Fruit fly (Drosophila melanogaster): ENCODE measurements around the gene CG44271.

CG44271 gene

dm6 chr2L:6747814-6748213 lies at the start of gene CG44271:
Gene CG44271 (minus strand): TSS chr2L:6747914.
- TF ChIP-seq EcR (GFP tag; optimal IDR thresholded peaks at IDR 0.05) (no peak), usp (GFP tag; optimal IDR thresholded peaks at IDR 0.05) (no peak), psq (optimal IDR thresholded peaks at IDR 0.05) (no peak), pan (optimal IDR thresholded peaks at IDR 0.05) (no peak), CG8478 (optimal IDR thresholded peaks at IDR 0.05) (no peak), Dll (optimal IDR thresholded peaks at IDR 0.05) (no peak)

- no peak for TF ChIP-seq Dll (optimal IDR thresholded peaks at IDR 0.05)
- no peak for TF ChIP-seq CG8478 (optimal IDR thresholded peaks at IDR 0.05)
- TF ChIP-seq psq (optimal IDR thresholded peaks at IDR 0.05): no peak
- no peak for TF ChIP-seq usp (GFP tag; optimal IDR thresholded peaks at IDR 0.05)
- TF ChIP-seq pan (optimal IDR thresholded peaks at IDR 0.05): no peak
- TF ChIP-seq EcR (GFP tag; optimal IDR thresholded peaks at IDR 0.05): no peak
Observed at dm6 chr2L:6797408-6797807, 49.7 kb upstream of the CG44271 start.

DNA sequence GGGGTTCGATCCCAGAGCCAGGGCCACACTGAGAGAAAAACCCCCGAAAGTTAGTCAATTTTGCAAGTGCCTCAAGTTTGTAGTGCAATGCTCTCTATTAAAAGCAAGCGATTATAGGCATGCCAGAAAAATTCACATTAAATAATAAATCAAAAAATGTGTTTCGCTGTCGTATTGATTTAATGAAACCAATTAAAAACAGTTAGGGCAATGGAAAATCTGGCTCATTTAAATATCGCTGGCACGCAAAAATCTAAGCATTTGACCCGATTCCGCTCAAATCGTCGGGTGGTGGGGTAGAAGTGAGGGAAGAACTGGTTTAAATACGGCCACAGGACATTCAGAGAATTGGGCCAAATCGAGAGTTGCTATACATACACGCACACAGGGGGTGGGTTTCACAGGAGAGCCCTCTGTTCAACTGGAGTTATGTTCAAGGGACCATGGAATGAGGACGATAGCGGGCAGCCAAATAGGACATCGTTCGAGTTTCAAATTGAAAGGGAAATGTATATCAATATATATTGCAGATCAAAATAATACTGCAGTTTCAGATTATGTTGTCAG lies 47.3 kb upstream of the CG44271 start:
- TF ChIP-seq EcR (GFP tag; optimal IDR thresholded peaks at IDR 0.05): no peak
- no peak for TF ChIP-seq psq (optimal IDR thresholded peaks at IDR 0.05)
- TF ChIP-seq usp (GFP tag; optimal IDR thresholded peaks at IDR 0.05): no peak
- TF ChIP-seq pan (optimal IDR thresholded peaks at IDR 0.05): no peak
- TF ChIP-seq Dll (optimal IDR thresholded peaks at IDR 0.05): no peak
- TF ChIP-seq CG8478 (optimal IDR thresholded peaks at IDR 0.05): no peak

- no peak for TF ChIP-seq usp (GFP tag; optimal IDR thresholded peaks at IDR 0.05)
- no peak for TF ChIP-seq psq (optimal IDR thresholded peaks at IDR 0.05)
- no peak for TF ChIP-seq EcR (GFP tag; optimal IDR thresholded peaks at IDR 0.05)
- TF ChIP-seq CG8478 (optimal IDR thresholded peaks at IDR 0.05): no peak
- no peak for TF ChIP-seq pan (optimal IDR thresholded peaks at IDR 0.05)
- TF ChIP-seq Dll (optimal IDR thresholded peaks at IDR 0.05): no peak
Observed at dm6 chr2L:6794418-6794793, 46.7 kb upstream of the CG44271 start.

dm6 chr2L:6793763-6794417 lies 46.2 kb upstream of the CG44271 start:
- TF ChIP-seq usp (GFP tag; optimal IDR thresholded peaks at IDR 0.05) (no peak), pan (optimal IDR thresholded peaks at IDR 0.05) (no peak), Dll (optimal IDR thresholded peaks at IDR 0.05) (no peak), EcR (GFP tag; optimal IDR thresholded peaks at IDR 0.05) (no peak), CG8478 (optimal IDR thresholded peaks at IDR 0.05) (no peak), psq (optimal IDR thresholded peaks at IDR 0.05) (no peak)

dm6 chr2L:6791845-6792443 lies 44.2 kb upstream of the CG44271 start:
- TF ChIP-seq pan (optimal IDR thresholded peaks at IDR 0.05) (no peak), psq (optimal IDR thresholded peaks at IDR 0.05) (no peak), Dll (optimal IDR thresholded peaks at IDR 0.05) (no peak), CG8478 (optimal IDR thresholded peaks at IDR 0.05) (no peak), EcR (GFP tag; optimal IDR thresholded peaks at IDR 0.05) (no peak), usp (GFP tag; optimal IDR thresholded peaks at IDR 0.05) (no peak)

DNA sequence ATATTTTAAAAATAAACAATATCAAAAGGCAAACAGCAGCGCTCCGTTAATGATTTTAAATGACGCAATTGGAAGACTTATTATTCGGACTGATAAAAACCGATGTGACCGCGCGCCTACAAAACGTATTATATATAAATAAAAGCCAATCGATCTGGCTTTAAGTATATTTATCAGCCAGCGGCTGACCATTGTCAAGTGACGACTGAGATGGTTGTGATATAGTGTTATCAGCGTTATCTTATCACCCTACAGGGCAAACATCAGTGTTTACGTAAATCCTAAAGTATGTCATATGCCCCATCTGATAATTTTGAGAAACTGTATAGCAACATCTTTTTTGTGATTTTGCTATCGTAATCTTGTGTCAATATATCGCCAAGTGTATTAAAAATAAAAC lies 41.6 kb upstream of the CG44271 start:
- TF ChIP-seq Dll (optimal IDR thresholded peaks at IDR 0.05): no peak
- no peak for TF ChIP-seq usp (GFP tag; optimal IDR thresholded peaks at IDR 0.05)
- TF ChIP-seq pan (optimal IDR thresholded peaks at IDR 0.05): no peak
- no peak for TF ChIP-seq CG8478 (optimal IDR thresholded peaks at IDR 0.05)
- TF ChIP-seq EcR (GFP tag; optimal IDR thresholded peaks at IDR 0.05): no peak
- no peak for TF ChIP-seq psq (optimal IDR thresholded peaks at IDR 0.05)

dm6 chr2L:6787973-6788368 lies 40.3 kb upstream of the CG44271 start:
- TF ChIP-seq usp (GFP tag; optimal IDR thresholded peaks at IDR 0.05): no peak
- TF ChIP-seq Dll (optimal IDR thresholded peaks at IDR 0.05): no peak

dm6 chr2L:6787029-6787972 lies 39.6 kb upstream of the CG44271 start:
- TF ChIP-seq psq (optimal IDR thresholded peaks at IDR 0.05): no peak
- no peak for TF ChIP-seq usp (GFP tag; optimal IDR thresholded peaks at IDR 0.05)
- TF ChIP-seq pan (optimal IDR thresholded peaks at IDR 0.05): no peak
- TF ChIP-seq Dll (optimal IDR thresholded peaks at IDR 0.05): peak; percentile 91
- TF ChIP-seq CG8478 (optimal IDR thresholded peaks at IDR 0.05): peak; percentile 36
- peak; percentile 76 to 79 for TF ChIP-seq EcR (GFP tag; optimal IDR thresholded peaks at IDR 0.05)

dm6 chr2L:6786674-6787028 lies 38.9 kb upstream of the CG44271 start, which contains the start of gene nrv1:
Gene nrv1 (minus strand): TSS chr2L:6786861.
- peak; percentile 91 for TF ChIP-seq Dll (optimal IDR thresholded peaks at IDR 0.05)
- TF ChIP-seq EcR (GFP tag; optimal IDR thresholded peaks at IDR 0.05): no peak
- TF ChIP-seq usp (GFP tag; optimal IDR thresholded peaks at IDR 0.05): no peak

DNA sequence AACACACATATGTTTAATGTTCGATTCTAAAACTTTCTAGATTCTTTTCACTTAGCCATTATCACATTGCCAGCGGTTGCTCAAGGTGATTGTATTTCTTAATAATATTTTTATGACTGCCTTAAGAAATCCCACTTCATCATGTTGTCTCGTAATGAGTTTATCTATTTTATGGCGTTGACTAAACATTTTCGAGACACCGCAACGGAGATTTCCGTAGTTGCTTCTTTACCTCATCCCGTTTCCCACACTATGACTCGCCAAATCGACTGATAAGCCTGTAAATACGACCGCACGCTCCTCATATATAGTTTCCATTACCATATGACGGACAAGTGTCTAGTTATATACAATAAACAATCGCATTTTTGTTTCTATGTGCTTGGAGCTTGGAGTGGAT lies 37.9 kb upstream of the CG44271 start:
- TF ChIP-seq Dll (optimal IDR thresholded peaks at IDR 0.05) (no peak), EcR (GFP tag; optimal IDR thresholded peaks at IDR 0.05) (no peak), CG8478 (optimal IDR thresholded peaks at IDR 0.05) (no peak), pan (optimal IDR thresholded peaks at IDR 0.05) (no peak), psq (optimal IDR thresholded peaks at IDR 0.05) (no peak)

DNA sequence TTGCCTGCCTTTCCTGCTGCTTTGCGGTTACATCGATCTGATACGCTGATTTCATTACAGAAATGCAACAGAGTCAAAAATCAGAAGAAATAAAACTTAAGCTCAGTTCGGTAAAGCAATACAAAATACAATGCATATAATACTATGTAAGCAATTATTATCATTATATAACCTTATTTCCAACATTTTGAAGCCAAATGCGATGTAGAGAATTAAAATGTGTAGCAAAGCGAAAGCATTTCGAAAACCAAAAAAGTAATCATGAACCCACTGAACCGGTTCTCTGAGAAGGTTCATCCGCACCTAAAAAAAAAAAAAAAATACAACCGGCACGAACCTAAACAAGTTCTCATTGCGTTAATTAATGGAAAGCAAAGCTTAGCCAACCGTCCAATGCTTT lies 36.5 kb upstream of the CG44271 start:
- TF ChIP-seq CG8478 (optimal IDR thresholded peaks at IDR 0.05) (no peak), EcR (GFP tag; optimal IDR thresholded peaks at IDR 0.05) (no peak), usp (GFP tag; optimal IDR thresholded peaks at IDR 0.05) (no peak), Dll (optimal IDR thresholded peaks at IDR 0.05) (no peak), pan (optimal IDR thresholded peaks at IDR 0.05) (no peak), psq (optimal IDR thresholded peaks at IDR 0.05) (no peak)

All from whole organism.